Worm (Caenorhabditis elegans): ENCODE data around the gene C46C11.3.

ce11 chrX:4577941-4578340, 44.2 kb upstream of the C46C11.3 start, which contains the start of gene C05E11.3:
- TF ChIP-seq flt-1 (GFP tag; IDR thresholded peaks at IDR 0.05) (no peak), cog-1 (tag; optimal IDR thresholded peaks at IDR 0.05) (no peak), T22C8.4 (GFP tag; IDR thresholded peaks at IDR 0.05) (no peak), klf-2 (GFP tag; conservative IDR thresholded peaks at IDR 0.05) (no peak)
